Worm (Caenorhabditis elegans) whole organism, late embryonic: Measurements from ENCODE around the gene srw-10.

Experiments used
- C08G9.2 ChIP-seq: sonication (generic microtip); optimal IDR thresholded peaks from 2 replicates; lab custom pipeline; 2016; ENCODE audit warnings: mild to moderate bottlenecking, missing genetic modification characterization, moderate library complexity, missing compliant biosample characterization
- C38D4.7 ChIP-seq: fragments of 200-800 bp; sonication (Bioruptor generic); optimal IDR thresholded peaks from 2 replicates; lab custom pipeline; 2018; ENCODE audit warnings: mild to moderate bottlenecking, missing genetic modification characterization, moderate library complexity, missing compliant biosample characterization
- K02D7.2 ChIP-seq: sonication (generic microtip); optimal IDR thresholded peaks from 2 replicates; lab custom pipeline; 2017; ENCODE audit warnings: mild to moderate bottlenecking, missing genetic modification characterization, missing compliant biosample characterization
- K09A11.1 ChIP-seq: sonication (generic microtip); optimal IDR thresholded peaks from 2 replicates; lab custom pipeline; 2017; ENCODE audit warnings: antibody characterized with exemption, mild to moderate bottlenecking, missing genetic modification characterization, missing compliant biosample characterization; ENCODE audit not compliant: insufficient read depth
- T23F11.4 ChIP-seq: fragments of 200-800 bp; sonication (Bioruptor generic); optimal IDR thresholded peaks from 2 replicates; lab custom pipeline; 2018; ENCODE audit warnings: mild to moderate bottlenecking, missing genetic modification characterization, missing compliant biosample characterization
- ahr-1 ChIP-seq: sonication (generic microtip); optimal IDR thresholded peaks from 2 replicates; lab custom pipeline; 2016; ENCODE audit warnings: missing genetic modification characterization, missing compliant biosample characterization
- ama-1 ChIP-seq: fragments of 150-350 bp; optimal IDR thresholded peaks from 2 replicates; lab custom pipeline; 2014
- ceh-14 ChIP-seq: sonication (generic microtip); optimal IDR thresholded peaks from 2 replicates; lab custom pipeline; 2016; ENCODE audit warnings: missing genotype, missing genetic modification characterization, missing compliant biosample characterization
- ceh-18 ChIP-seq: sonication (generic microtip); optimal IDR thresholded peaks from 2 replicates; lab custom pipeline; 2016; ENCODE audit warnings: missing genetic modification characterization, missing compliant biosample characterization
- ceh-22 ChIP-seq: sonication (generic microtip); optimal IDR thresholded peaks from 2 replicates; lab custom pipeline; 2017; ENCODE audit warnings: missing biosample characterization, missing genetic modification characterization
- ceh-30 ChIP-seq: fragments of 150-350 bp; optimal IDR thresholded peaks from 2 replicates; lab custom pipeline; 2014; ENCODE audit warnings: missing biosample characterization, missing genetic modification characterization
- ceh-45 ChIP-seq: fragments of 200-800 bp; sonication (Bioruptor generic); IDR thresholded peaks from 2 replicates; pipeline ENCODE4 v1.3.6; 2022; ENCODE audit warnings: missing genetic modification reagents, missing genetic modification characterization, missing compliant biosample characterization
- ceh-6 ChIP-seq: fragments of 200-800 bp; sonication (Bioruptor generic); optimal IDR thresholded peaks from 2 replicates; lab custom pipeline; 2018; ENCODE audit warnings: mild to moderate bottlenecking, missing genetic modification characterization, missing compliant biosample characterization
- che-1 ChIP-seq: sonication (generic microtip); optimal IDR thresholded peaks from 2 replicates; lab custom pipeline; 2016; ENCODE audit warnings: mild to moderate bottlenecking, missing genetic modification characterization, missing compliant biosample characterization
- dmd-4 ChIP-seq: sonication (generic microtip); optimal IDR thresholded peaks from 2 replicates; lab custom pipeline; 2016; ENCODE audit warnings: borderline replicate concordance, missing genetic modification characterization, missing compliant biosample characterization
- elt-4 ChIP-seq: sonication (generic microtip); optimal IDR thresholded peaks from 2 replicates; lab custom pipeline; 2016; ENCODE audit warnings: missing genetic modification characterization, missing compliant biosample characterization
- eyg-1 ChIP-seq: sonication (generic microtip); optimal IDR thresholded peaks from 2 replicates; lab custom pipeline; 2016; ENCODE audit warnings: missing genotype, missing genetic modification characterization, missing compliant biosample characterization
- fax-1 ChIP-seq: sonication (generic microtip); optimal IDR thresholded peaks from 2 replicates; lab custom pipeline; 2016; ENCODE audit warnings: missing genotype, missing genetic modification characterization, missing compliant biosample characterization
- fkh-10 ChIP-seq: fragments of 150-350 bp; optimal IDR thresholded peaks from 2 replicates; lab custom pipeline; 2014; ENCODE audit warnings: missing biosample characterization, missing genetic modification reagents, missing genetic modification characterization
- gmeb-2 ChIP-seq: sonication (generic microtip); optimal IDR thresholded peaks from 2 replicates; lab custom pipeline; 2016; ENCODE audit warnings: missing genetic modification characterization, inconsistent platforms, missing compliant biosample characterization
- hlh-30 ChIP-seq: sonication (generic microtip); optimal IDR thresholded peaks from 2 replicates; lab custom pipeline; 2017; ENCODE audit warnings: antibody characterized with exemption, missing genetic modification characterization, missing compliant biosample characterization; ENCODE audit not compliant: insufficient read depth
- lim-6 ChIP-seq: sonication (generic microtip); optimal IDR thresholded peaks from 2 replicates; lab custom pipeline; 2016; ENCODE audit warnings: missing genetic modification characterization, missing compliant biosample characterization
- madf-2 ChIP-seq: sonication (generic microtip); optimal IDR thresholded peaks from 2 replicates; lab custom pipeline; 2017; ENCODE audit warnings: missing genetic modification characterization, missing compliant biosample characterization
- mec-3 ChIP-seq: sonication (generic microtip); optimal IDR thresholded peaks from 2 replicates; lab custom pipeline; 2016; ENCODE audit warnings: borderline replicate concordance, missing genetic modification characterization, missing compliant biosample characterization
- nfya-1 ChIP-seq: sonication (generic microtip); optimal IDR thresholded peaks from 2 replicates; lab custom pipeline; 2017; ENCODE audit warnings: missing genetic modification characterization, mild to moderate bottlenecking, missing compliant biosample characterization, antibody characterized with exemption, moderate library complexity
- odd-2 ChIP-seq: sonication (generic microtip); optimal IDR thresholded peaks from 2 replicates; lab custom pipeline; 2017; ENCODE audit warnings: antibody characterized with exemption, mild to moderate bottlenecking, missing genetic modification characterization, missing compliant biosample characterization
- pha-2 ChIP-seq: sonication (generic microtip); optimal IDR thresholded peaks from 2 replicates; lab custom pipeline; 2017; ENCODE audit warnings: mild to moderate bottlenecking, missing genetic modification characterization, missing compliant biosample characterization
- pha-4 ChIP-seq: fragments of 150-350 bp; optimal IDR thresholded peaks from 2 replicates; lab custom pipeline; 2018; ENCODE audit warnings: missing biosample characterization, missing genetic modification reagents, missing genetic modification characterization
- pqm-1 ChIP-seq: sonication (generic microtip); optimal IDR thresholded peaks from 2 replicates; lab custom pipeline; 2016; ENCODE audit warnings: missing genetic modification characterization, missing compliant biosample characterization
- pros-1 ChIP-seq: fragments of 150-350 bp; optimal IDR thresholded peaks from 2 replicates; lab custom pipeline; 2014; ENCODE audit warnings: missing biosample characterization, missing genetic modification reagents, missing genetic modification characterization
- ref-2 ChIP-seq: sonication (generic microtip); optimal IDR thresholded peaks from 2 replicates; lab custom pipeline; 2016; ENCODE audit warnings: missing genetic modification characterization, missing compliant biosample characterization
- sox-4 ChIP-seq: sonication (generic microtip); optimal IDR thresholded peaks from 2 replicates; lab custom pipeline; 2017; ENCODE audit warnings: mild to moderate bottlenecking, missing genetic modification characterization, inconsistent platforms, missing compliant biosample characterization
- syd-9 ChIP-seq: sonication (generic microtip); optimal IDR thresholded peaks from 2 replicates; lab custom pipeline; 2016; ENCODE audit warnings: mild to moderate bottlenecking, missing genetic modification characterization, moderate library complexity, missing compliant biosample characterization
- tbx-2 ChIP-seq: sonication (generic microtip); optimal IDR thresholded peaks from 2 replicates; lab custom pipeline; 2016; ENCODE audit warnings: missing genetic modification characterization, missing compliant biosample characterization
- tbx-7 ChIP-seq: sonication (generic microtip); optimal IDR thresholded peaks from 2 replicates; lab custom pipeline; 2016; ENCODE audit warnings: missing genotype, missing genetic modification characterization, missing compliant biosample characterization
- unc-3 ChIP-seq, 2 experiments: fragments of 200-800 bp in 1 of 2; sonication (Bioruptor generic) in 1 of 2; sonication (generic microtip) in 1 of 2; conservative IDR thresholded peaks in 1 of 2; optimal IDR thresholded peaks in 1 of 2; 2 replicates each; pipeline versions ENCODE4 v1.3.6 to Lab custom; 2016 to 2022; ENCODE audit warnings: missing compliant biosample characterization in 2 of 2, missing genetic modification characterization in 2 of 2, missing genetic modification reagents in 1 of 2
- unc-42 ChIP-seq: sonication (generic microtip); optimal IDR thresholded peaks from 2 replicates; lab custom pipeline; 2016; ENCODE audit warnings: missing genotype, missing genetic modification characterization, missing compliant biosample characterization
- ztf-16 ChIP-seq: sonication (generic microtip); optimal IDR thresholded peaks from 2 replicates; lab custom pipeline; 2017; ENCODE audit warnings: missing genetic modification characterization, missing compliant biosample characterization

The srw-10 gene

ce11 chrIII:12738935-12739334 is 16.2 kb upstream of the srw-10 start:
- TF ChIP-seq ceh-14 = no peak
- no peak for TF ChIP-seq pha-2
- no peak for TF ChIP-seq ceh-30 (tag; lab: Kevin White, UChicago)
- no peak for TF ChIP-seq ceh-45
- no peak for TF ChIP-seq pros-1 (tag; lab: Kevin White, UChicago)
- no peak for TF ChIP-seq C08G9.2
- no peak for TF ChIP-seq gmeb-2 (tag; lab: Kevin White, UChicago)
- TF ChIP-seq ama-1 = no peak
- no peak for TF ChIP-seq C38D4.7 (GFP tag; lab: Kevin White, UChicago)
- TF ChIP-seq hlh-30 (tag; lab: Kevin White, UChicago) = no peak
- TF ChIP-seq unc-3 (GFP tag; conservative IDR thresholded peaks at IDR 0.05; lab: Robert Waterston, UW) = no peak
- no peak for TF ChIP-seq unc-3 (tag; optimal IDR thresholded peaks at IDR 0.05; lab: Kevin White, UChicago)
- TF ChIP-seq unc-42 (tag; lab: Kevin White, UChicago) = no peak
- TF ChIP-seq ceh-22 = no peak
- TF ChIP-seq syd-9 (tag; lab: Kevin White, UChicago) = no peak
- TF ChIP-seq T23F11.4 (GFP tag; lab: Kevin White, UChicago) = no peak
- no peak for TF ChIP-seq elt-4 (tag; lab: Kevin White, UChicago)
- TF ChIP-seq ahr-1 (tag; lab: Kevin White, UChicago) = no peak
- TF ChIP-seq eyg-1 = no peak
- TF ChIP-seq, all 69 proteins: peak for 0

ce11 chrIII:12740313-12740712 is 14.8 kb upstream of the srw-10 start:
- no peak for TF ChIP-seq eyg-1
- TF ChIP-seq nfya-1 (tag; lab: Kevin White, UChicago) = peak; percentile 70

ce11 chrIII:12743515-12743914 is 11.6 kb upstream of the srw-10 start:
- TF ChIP-seq T23F11.4 (GFP tag; lab: Kevin White, UChicago) (no peak), C08G9.2 (no peak), fkh-10 (no peak), pqm-1 (no peak), ceh-30 (tag; lab: Kevin White, UChicago) (no peak), sox-4 (no peak), tbx-7 (tag; lab: Kevin White, UChicago) (no peak), ceh-6 (GFP tag; lab: Kevin White, UChicago) (no peak), lim-6 (tag; lab: Kevin White, UChicago) (no peak), mec-3 (tag; lab: Kevin White, UChicago) (no peak), tbx-2 (tag; lab: Kevin White, UChicago) (no peak), gmeb-2 (tag; lab: Kevin White, UChicago) (no peak), unc-3 (GFP tag; conservative IDR thresholded peaks at IDR 0.05; lab: Robert Waterston, UW) (no peak), unc-3 (tag; optimal IDR thresholded peaks at IDR 0.05; lab: Kevin White, UChicago) (no peak), ref-2 (tag; lab: Kevin White, UChicago) (no peak), ama-1 (no peak)

- TF ChIP-seq che-1 (tag; lab: Kevin White, UChicago) (no peak), ceh-6 (GFP tag; lab: Kevin White, UChicago) (no peak), pha-2 (no peak), fkh-10 (no peak), C08G9.2 (no peak), syd-9 (tag; lab: Kevin White, UChicago) (no peak), ztf-16 (tag; lab: Kevin White, UChicago) (no peak), gmeb-2 (tag; lab: Kevin White, UChicago) (no peak), tbx-7 (tag; lab: Kevin White, UChicago) (no peak), tbx-2 (tag; lab: Kevin White, UChicago) (no peak), dmd-4 (tag; lab: Kevin White, UChicago) (no peak)
These were observed 8.7 kb upstream of the srw-10 start, which contains the start of gene Y111B2A.21 for ce11 chrIII:12746369-12746855. Gene Y111B2A.21, plus strand, starts transcription at chrIII:12746419.

ce11 chrIII:12750831-12751230 is 4.3 kb upstream of the srw-10 start, which contains the start of the genes irld-60 and irld-20:
Gene irld-60, minus strand, starts transcription at chrIII:12750931.
Gene irld-20, plus strand, starts transcription at chrIII:12751109.
- no peak for TF ChIP-seq pqm-1
- TF ChIP-seq ceh-18 = no peak
- no peak for TF ChIP-seq pha-4
- no peak for TF ChIP-seq fax-1 (tag; lab: Kevin White, UChicago)
- no peak for TF ChIP-seq K09A11.1 (tag; lab: Kevin White, UChicago)
- no peak for TF ChIP-seq madf-2 (tag; lab: Kevin White, UChicago)
- no peak for TF ChIP-seq K02D7.2 (tag; lab: Kevin White, UChicago)
- TF ChIP-seq pha-2 = no peak
- no peak for TF ChIP-seq ceh-22
- TF ChIP-seq odd-2 (tag; lab: Kevin White, UChicago) = no peak
- TF ChIP-seq ref-2 (tag; lab: Kevin White, UChicago) = no peak
- TF ChIP-seq che-1 (tag; lab: Kevin White, UChicago) = no peak
